Worm (Caenorhabditis elegans) whole organism, mixed stage, embryonic: Measurements from ENCODE around the gene rfth-1.

Source experiments
- M03D4.4 ChIP-seq: sonication (generic microtip); optimal IDR thresholded peaks from 2 replicates; lab custom pipeline; 2017; ENCODE audit warnings: mild to moderate bottlenecking, missing genetic modification characterization, missing compliant biosample characterization
- blmp-1 ChIP-seq: fragments of 150-350 bp; optimal IDR thresholded peaks from 2 replicates; lab custom pipeline; 2014; ENCODE audit warnings: missing biosample characterization, missing genetic modification characterization
- ceh-43 ChIP-seq: fragments of 200-800 bp; sonication (Bioruptor generic); optimal IDR thresholded peaks from 2 replicates; lab custom pipeline; 2018; ENCODE audit warnings: mild to moderate bottlenecking, missing genetic modification characterization, moderate library complexity, missing compliant biosample characterization
- cnd-1 ChIP-seq: fragments of 200-800 bp; sonication (Bioruptor generic); optimal IDR thresholded peaks from 2 replicates; lab custom pipeline; 2018; ENCODE audit warnings: mild to moderate bottlenecking, missing genetic modification characterization, missing compliant biosample characterization
- elt-3 ChIP-seq: fragments of 150-350 bp; optimal IDR thresholded peaks from 2 replicates; lab custom pipeline; 2014; ENCODE audit warnings: missing biosample characterization, missing genetic modification characterization
- lsy-2 ChIP-seq: fragments of 150-350 bp; optimal IDR thresholded peaks from 2 replicates; lab custom pipeline; 2014; ENCODE audit warnings: missing biosample characterization, missing genetic modification characterization
- nhr-237 ChIP-seq: fragments of 150-350 bp; optimal IDR thresholded peaks from 2 replicates; lab custom pipeline; 2014; ENCODE audit warnings: missing biosample characterization, missing genetic modification characterization
- nhr-76 ChIP-seq: sonication (generic microtip); optimal IDR thresholded peaks from 2 replicates; lab custom pipeline; 2017; ENCODE audit warnings: missing biosample characterization, missing genetic modification characterization
- sem-2 ChIP-seq: fragments of 200-800 bp; sonication (Bioruptor generic); optimal IDR thresholded peaks from 2 replicates; lab custom pipeline; 2018; ENCODE audit warnings: mild to moderate bottlenecking, missing genetic modification characterization, missing compliant biosample characterization
- unc-120 ChIP-seq: sonication (generic microtip); optimal IDR thresholded peaks from 2 replicates; lab custom pipeline; 2017; ENCODE audit warnings: missing genetic modification characterization, missing compliant biosample characterization; ENCODE audit not compliant: poor library complexity, severe bottlenecking
- unc-39 ChIP-seq: fragments of 150-350 bp; optimal IDR thresholded peaks from 2 replicates; lab custom pipeline; 2014; ENCODE audit warnings: missing biosample characterization, missing genetic modification characterization
- unc-62 ChIP-seq: fragments of 150-350 bp; optimal IDR thresholded peaks from 2 replicates; lab custom pipeline; 2014; ENCODE audit warnings: missing biosample characterization, missing genetic modification reagents, missing genetic modification characterization
- ztf-11 ChIP-seq: fragments of 150-350 bp; optimal IDR thresholded peaks from 2 replicates; lab custom pipeline; 2014; ENCODE audit warnings: missing biosample characterization, missing genetic modification characterization

ce11 chrIV:4486738-4487137 is 24.4 kb downstream of the rfth-1 start, which contains the start of gene trx-3:
- TF ChIP-seq blmp-1 (no peak), unc-62 (GFP tag; lab: Kevin White, UChicago) (no peak), nhr-237 (tag; lab: Kevin White, UChicago) (no peak), lsy-2 (tag; lab: Kevin White, UChicago) (no peak), elt-3 (tag; lab: Kevin White, UChicago) (no peak), unc-120 (tag; lab: Kevin White, UChicago) (no peak), unc-39 (tag; lab: Kevin White, UChicago) (no peak), nhr-76 (tag; lab: Kevin White, UChicago) (no peak), ztf-11 (tag; lab: Kevin White, UChicago) (no peak), ceh-43 (no peak), M03D4.4 (tag; lab: Kevin White, UChicago) (no peak), cnd-1 (tag; lab: Kevin White, UChicago) (no peak), sem-2 (GFP tag; lab: Kevin White, UChicago) (no peak)
